Worm (Caenorhabditis elegans) whole organism, young adult: Measurements from ENCODE around the gene arp-1.

Experiments
- B0019.2 ChIP-seq: fragments of 200-800 bp; sonication (Bioruptor generic); conservative IDR thresholded peaks from 2 replicates; pipeline ENCODE4 v1.3.6; 2022; ENCODE audit warnings: missing genetic modification reagents, missing genetic modification characterization, missing compliant biosample characterization
- B0336.3 ChIP-seq: fragments of 200-800 bp; sonication (Bioruptor generic); IDR thresholded peaks from 2 replicates; pipeline ENCODE4 v1.3.6; 2022; ENCODE audit warnings: missing genetic modification characterization, missing compliant biosample characterization
- C06A6.2 ChIP-seq: fragments of 200-800 bp; sonication (Bioruptor generic); conservative IDR thresholded peaks from 2 replicates; pipeline ENCODE4 v1.3.6; 2022; ENCODE audit warnings: missing genetic modification characterization, missing compliant biosample characterization
- F10E7.11 ChIP-seq: sonication (generic microtip); optimal IDR thresholded peaks from 2 replicates; lab custom pipeline; 2017; ENCODE audit warnings: mild to moderate bottlenecking, missing genetic modification characterization, moderate library complexity, missing compliant biosample characterization
- F52B5.7 ChIP-seq: sonication (generic microtip); optimal IDR thresholded peaks from 2 replicates; lab custom pipeline; 2016; ENCODE audit warnings: mild to moderate bottlenecking, missing genetic modification characterization, missing compliant biosample characterization
- F55B11.4 ChIP-seq: sonication (generic microtip); optimal IDR thresholded peaks from 2 replicates; lab custom pipeline; 2016; ENCODE audit warnings: missing compliant biosample characterization, missing genetic modification characterization, borderline replicate concordance; ENCODE audit not compliant: insufficient read depth
- F57C9.4 ChIP-seq: sonication (generic microtip); optimal IDR thresholded peaks from 2 replicates; lab custom pipeline; 2017; ENCODE audit warnings: mild to moderate bottlenecking, missing genetic modification characterization, missing compliant biosample characterization
- T07F8.4 ChIP-seq: sonication (generic microtip); optimal IDR thresholded peaks from 2 replicates; lab custom pipeline; 2016; ENCODE audit warnings: mild to moderate bottlenecking, missing genetic modification characterization, moderate library complexity, missing compliant biosample characterization
- T26A5.8 ChIP-seq: sonication (generic microtip); optimal IDR thresholded peaks from 2 replicates; lab custom pipeline; 2016; ENCODE audit warnings: missing genetic modification characterization, missing compliant biosample characterization
- Y56A3A.18 ChIP-seq: fragments of 200-800 bp; sonication (Bioruptor generic); IDR thresholded peaks from 2 replicates; pipeline ENCODE4 v1.3.6; 2022; ENCODE audit warnings: missing genetic modification reagents, missing genetic modification characterization, missing compliant biosample characterization
- Y95B8A.8 ChIP-seq: fragments of 200-800 bp; sonication (Bioruptor generic); IDR thresholded peaks from 2 replicates; pipeline ENCODE4 v1.3.6; 2022; ENCODE audit warnings: missing genetic modification reagents, missing genetic modification characterization, missing compliant biosample characterization
- aptf-3 ChIP-seq: fragments of 200-800 bp; sonication (Bioruptor generic); IDR thresholded peaks from 2 replicates; pipeline ENCODE4 v1.3.6; 2022; ENCODE audit warnings: missing genetic modification characterization, missing compliant biosample characterization
- atf-7 ChIP-seq: sonication (generic microtip); optimal IDR thresholded peaks from 2 replicates; lab custom pipeline; 2017; ENCODE audit warnings: mild to moderate bottlenecking, missing genetic modification characterization, missing compliant biosample characterization
- attf-3 ChIP-seq: fragments of 200-800 bp; sonication (Bioruptor generic); conservative IDR thresholded peaks from 2 replicates; pipeline ENCODE4 v1.3.6; 2022; ENCODE audit warnings: missing genetic modification reagents, missing genetic modification characterization, missing compliant biosample characterization
- attf-6 ChIP-seq: fragments of 200-800 bp; sonication (Bioruptor generic); IDR thresholded peaks from 2 replicates; pipeline ENCODE4 v1.3.6; 2022; ENCODE audit warnings: missing genetic modification reagents, missing genetic modification characterization, missing compliant biosample characterization
- cebp-2 ChIP-seq: fragments of 200-800 bp; sonication (Bioruptor generic); IDR thresholded peaks from 2 replicates; pipeline ENCODE4 v1.3.6; 2022; ENCODE audit warnings: missing genetic modification characterization, missing compliant biosample characterization
- ceh-100 ChIP-seq: fragments of 200-800 bp; sonication (Bioruptor generic); IDR thresholded peaks from 2 replicates; pipeline ENCODE4 v1.3.6; 2022; ENCODE audit warnings: missing genetic modification reagents, missing genetic modification characterization, missing compliant biosample characterization
- ceh-58 ChIP-seq: fragments of 200-800 bp; sonication (Bioruptor generic); IDR thresholded peaks from 2 replicates; pipeline ENCODE4 v1.3.6; 2022; ENCODE audit warnings: missing genetic modification characterization, missing compliant biosample characterization
- die-1 ChIP-seq: sonication (generic microtip); optimal IDR thresholded peaks from 2 replicates; lab custom pipeline; 2016; ENCODE audit warnings: missing genotype, mild to moderate bottlenecking, missing genetic modification characterization, missing compliant biosample characterization
- egl-44 ChIP-seq: fragments of 200-800 bp; sonication (Bioruptor generic); IDR thresholded peaks from 2 replicates; pipeline ENCODE4 v1.3.6; 2022; ENCODE audit warnings: missing genetic modification reagents, missing genetic modification characterization, missing compliant biosample characterization
- ets-4 ChIP-seq: fragments of 200-800 bp; sonication (Bioruptor generic); optimal IDR thresholded peaks from 2 replicates; lab custom pipeline; 2018; ENCODE audit warnings: mild to moderate bottlenecking, missing genetic modification characterization, missing compliant biosample characterization
- hsf-1 ChIP-seq: fragments of 200-800 bp; sonication (Bioruptor generic); IDR thresholded peaks from 2 replicates; pipeline ENCODE4 v1.3.6; 2022; ENCODE audit warnings: missing genetic modification reagents, missing genetic modification characterization, missing compliant biosample characterization
- let-526 ChIP-seq: fragments of 200-800 bp; sonication (Bioruptor generic); IDR thresholded peaks from 2 replicates; pipeline ENCODE4 v1.3.6; 2022; ENCODE audit warnings: missing genetic modification reagents, missing genetic modification characterization, missing compliant biosample characterization
- let-607 ChIP-seq, 2 experiments: fragments of 200-800 bp in 1 of 2; sonication (Bioruptor generic) in 1 of 2; sonication (generic microtip) in 1 of 2; optimal IDR thresholded peaks; 2 replicates each; lab custom pipeline; 2016 to 2018; ENCODE audit warnings: mild to moderate bottlenecking in 2 of 2, missing compliant biosample characterization in 2 of 2, missing genetic modification characterization in 2 of 2, moderate library complexity in 2 of 2, missing genotype in 1 of 2
- lin-40 ChIP-seq: sonication (generic microtip); optimal IDR thresholded peaks from 2 replicates; lab custom pipeline; 2016; ENCODE audit warnings: missing genetic modification characterization, mild to moderate bottlenecking, missing compliant biosample characterization, missing genotype, missing genetic modification reagents
- lir-1 ChIP-seq: fragments of 200-800 bp; sonication (Bioruptor generic); conservative IDR thresholded peaks from 2 replicates; pipeline ENCODE4 v1.3.6; 2022; ENCODE audit warnings: missing genetic modification reagents, missing genetic modification characterization, missing compliant biosample characterization
- lsl-1 ChIP-seq: fragments of 200-800 bp; sonication (Bioruptor generic); optimal IDR thresholded peaks from 2 replicates; lab custom pipeline; 2018; ENCODE audit warnings: mild to moderate bottlenecking, missing genetic modification characterization, moderate library complexity, missing compliant biosample characterization
- madf-3 ChIP-seq: fragments of 200-800 bp; sonication (Bioruptor generic); IDR thresholded peaks from 2 replicates; pipeline ENCODE4 v1.3.6; 2022; ENCODE audit warnings: missing genetic modification reagents, missing genetic modification characterization, missing compliant biosample characterization
- madf-8 ChIP-seq: fragments of 200-800 bp; sonication (Bioruptor generic); conservative IDR thresholded peaks from 2 replicates; pipeline ENCODE4 v1.3.6; 2022; ENCODE audit warnings: missing genetic modification reagents, missing genetic modification characterization, missing compliant biosample characterization
- mel-28 ChIP-seq: sonication (generic microtip); optimal IDR thresholded peaks from 2 replicates; lab custom pipeline; 2016; ENCODE audit warnings: borderline replicate concordance, mild to moderate bottlenecking, missing genetic modification characterization, missing compliant biosample characterization
- mes-4 ChIP-seq: sonication (generic microtip); optimal IDR thresholded peaks from 2 replicates; lab custom pipeline; 2016; ENCODE audit warnings: missing genotype, missing genetic modification characterization, missing compliant biosample characterization
- mxl-1 ChIP-seq: sonication (generic microtip); optimal IDR thresholded peaks from 2 replicates; lab custom pipeline; 2016; ENCODE audit warnings: missing genetic modification characterization, missing compliant biosample characterization
- nfyb-1 ChIP-seq: fragments of 200-800 bp; sonication (Bioruptor generic); IDR thresholded peaks from 2 replicates; pipeline ENCODE4 v1.3.6; 2022; ENCODE audit warnings: missing genetic modification reagents, missing genetic modification characterization, missing compliant biosample characterization
- nhr-90 ChIP-seq: sonication (generic microtip); optimal IDR thresholded peaks from 2 replicates; lab custom pipeline; 2016; ENCODE audit warnings: missing genotype, mild to moderate bottlenecking, missing genetic modification characterization, missing compliant biosample characterization
- rcor-1 ChIP-seq: fragments of 200-800 bp; sonication (Bioruptor generic); IDR thresholded peaks from 2 replicates; pipeline ENCODE4 v1.3.6; 2022; ENCODE audit warnings: missing genetic modification reagents, missing genetic modification characterization, missing compliant biosample characterization
- repo-1 ChIP-seq: sonication (generic microtip); optimal IDR thresholded peaks from 2 replicates; lab custom pipeline; 2017; ENCODE audit warnings: mild to moderate bottlenecking, missing genetic modification characterization, missing compliant biosample characterization
- sdz-38 ChIP-seq: sonication (generic microtip); optimal IDR thresholded peaks from 2 replicates; lab custom pipeline; 2016; ENCODE audit warnings: missing genotype, missing genetic modification characterization, missing compliant biosample characterization
- sea-2 ChIP-seq: fragments of 200-800 bp; sonication (Bioruptor generic); IDR thresholded peaks from 2 replicates; pipeline ENCODE4 v1.3.6; 2022; ENCODE audit warnings: missing genetic modification characterization, missing compliant biosample characterization
- snpc-3.4 ChIP-seq: sonication (generic microtip); optimal IDR thresholded peaks from 2 replicates; lab custom pipeline; 2017; ENCODE audit warnings: missing genetic modification characterization, mild to moderate bottlenecking, missing compliant biosample characterization, antibody characterized with exemption, moderate library complexity, missing genotype, missing genetic modification reagents
- somi-1 ChIP-seq: fragments of 200-800 bp; sonication (Bioruptor generic); optimal IDR thresholded peaks from 2 replicates; lab custom pipeline; 2018; ENCODE audit warnings: mild to moderate bottlenecking, missing genetic modification characterization, missing compliant biosample characterization
- tbp1 ChIP-seq: fragments of 200-800 bp; sonication (Bioruptor generic); optimal IDR thresholded peaks from 2 replicates; lab custom pipeline; 2018; ENCODE audit warnings: mild to moderate bottlenecking, missing genetic modification characterization, missing compliant biosample characterization
- zfh-2 ChIP-seq: fragments of 200-800 bp; sonication (Bioruptor generic); conservative IDR thresholded peaks from 2 replicates; pipeline ENCODE4 v1.3.6; 2022; ENCODE audit warnings: missing genetic modification reagents, missing genetic modification characterization, missing compliant biosample characterization
- ztf-25 ChIP-seq: fragments of 200-800 bp; sonication (Bioruptor generic); IDR thresholded peaks from 2 replicates; pipeline ENCODE4 v1.3.6; 2022; ENCODE audit warnings: missing genetic modification reagents, missing genetic modification characterization, missing compliant biosample characterization
- ztf-28 ChIP-seq: fragments of 200-800 bp; sonication (Bioruptor generic); IDR thresholded peaks from 2 replicates; pipeline ENCODE4 v1.3.6; 2022; ENCODE audit warnings: missing genetic modification reagents, missing genetic modification characterization, missing compliant biosample characterization
- ztf-3 ChIP-seq: fragments of 200-800 bp; sonication (Bioruptor generic); optimal IDR thresholded peaks from 2 replicates; lab custom pipeline; 2018; ENCODE audit warnings: mild to moderate bottlenecking, missing genetic modification characterization, missing compliant biosample characterization
- ztf-6 ChIP-seq: fragments of 200-800 bp; sonication (Bioruptor generic); IDR thresholded peaks from 2 replicates; pipeline ENCODE4 v1.3.6; 2022; ENCODE audit warnings: missing genetic modification reagents, missing genetic modification characterization, missing compliant biosample characterization

arp-1 gene

ce11 chrII:15084170-15084569 lies 35.9 kb upstream of the arp-1 start, which contains the start of gene Y53F4B.20:
TSS of gene Y53F4B.20 (plus strand) at chrII:15084470.
- TF ChIP-seq snpc-3.4 (tag; lab: Kevin White, UChicago): no peak
- TF ChIP-seq mes-4 (tag; lab: Kevin White, UChicago): no peak
- no peak for TF ChIP-seq lin-40 (tag; lab: Kevin White, UChicago)
- no peak for TF ChIP-seq ztf-3 (GFP tag; lab: Kevin White, UChicago)
- no peak for TF ChIP-seq mxl-1 (tag; lab: Kevin White, UChicago)
- no peak for TF ChIP-seq madf-8 (GFP tag; lab: Robert Waterston, UW)
- TF ChIP-seq ztf-25 (GFP tag; lab: Robert Waterston, UW): no peak
- no peak for TF ChIP-seq sdz-38 (tag; lab: Kevin White, UChicago)
- TF ChIP-seq repo-1 (tag; lab: Kevin White, UChicago): no peak
- TF ChIP-seq attf-6 (GFP tag; lab: Robert Waterston, UW): no peak
- TF ChIP-seq ztf-6 (GFP tag; lab: Robert Waterston, UW): no peak
- TF ChIP-seq ceh-58 (GFP tag; lab: Robert Waterston, UW): no peak
- TF ChIP-seq lsl-1 (GFP tag; lab: Kevin White, UChicago): no peak
- TF ChIP-seq egl-44 (GFP tag; lab: Robert Waterston, UW): no peak
- no peak for TF ChIP-seq cebp-2 (GFP tag; lab: Robert Waterston, UW)

- TF ChIP-seq nfyb-1 (GFP tag; lab: Robert Waterston, UW): 0 out of 2 replicates have a peak, but pooled peaks have one; percentile 53
- no peak for TF ChIP-seq lir-1
- TF ChIP-seq T07F8.4 (tag; lab: Kevin White, UChicago): no peak
- no peak for TF ChIP-seq C06A6.2 (GFP tag; lab: Robert Waterston, UW)
- TF ChIP-seq ceh-100 (GFP tag; lab: Robert Waterston, UW): no peak
- TF ChIP-seq T26A5.8: no peak
- TF ChIP-seq repo-1 (tag; lab: Kevin White, UChicago): no peak
- no peak for TF ChIP-seq madf-3 (GFP tag; lab: Robert Waterston, UW)
- no peak for TF ChIP-seq somi-1 (GFP tag; lab: Kevin White, UChicago)
- TF ChIP-seq die-1 (tag; lab: Kevin White, UChicago): no peak
- TF ChIP-seq aptf-3 (GFP tag; lab: Robert Waterston, UW): no peak
- TF ChIP-seq ztf-6 (GFP tag; lab: Robert Waterston, UW): no peak
- no peak for TF ChIP-seq Y95B8A.8
- TF ChIP-seq B0336.3 (GFP tag; lab: Robert Waterston, UW): no peak
- TF ChIP-seq B0019.2: no peak
- TF ChIP-seq ets-4: no peak
- TF ChIP-seq atf-7 (tag; lab: Kevin White, UChicago): no peak
- TF ChIP-seq Y56A3A.18: no peak
- TF ChIP-seq tbp1: no peak
- TF ChIP-seq hsf-1 (GFP tag; lab: Robert Waterston, UW): no peak
- TF ChIP-seq let-607 (tag; optimal IDR thresholded peaks at IDR 0.05; lab: Kevin White, UChicago): peak in 1 of 2 experiments; percentile 40
- no peak for TF ChIP-seq F57C9.4
- TF ChIP-seq F10E7.11: no peak
- TF ChIP-seq ztf-28 (GFP tag; lab: Robert Waterston, UW): no peak
- peak; percentile 58 for TF ChIP-seq rcor-1 (GFP tag; lab: Robert Waterston, UW)
- TF ChIP-seq nhr-90 (tag; lab: Kevin White, UChicago): no peak
- no peak for TF ChIP-seq F52B5.7 (tag; lab: Kevin White, UChicago)
- TF ChIP-seq let-526 (GFP tag; lab: Robert Waterston, UW): no peak
- no peak for TF ChIP-seq F55B11.4 (tag; lab: Kevin White, UChicago)
- peak; percentile 76 for TF ChIP-seq zfh-2 (GFP tag; lab: Robert Waterston, UW)
- 0 out of 2 replicates have a peak, but pooled peaks have one; percentile 9 for TF ChIP-seq madf-8 (GFP tag; lab: Robert Waterston, UW)
- no peak for TF ChIP-seq sea-2 (GFP tag; lab: Robert Waterston, UW)
- TF ChIP-seq sdz-38 (tag; lab: Kevin White, UChicago): no peak
- no peak for TF ChIP-seq mel-28 (tag; lab: Kevin White, UChicago)
- no peak for TF ChIP-seq attf-6 (GFP tag; lab: Robert Waterston, UW)
- no peak for TF ChIP-seq attf-3 (GFP tag; lab: Robert Waterston, UW)
Observed at ce11 chrII:15089086-15089895, 30.8 kb upstream of the arp-1 start.
